Fruit fly (Drosophila melanogaster) whole organism, pupa: ENCODE measurements around the gene CG31638.

ENCODE experiments used
- CG10348 ChIP-seq: fragments of 200-800 bp; sonication (Bioruptor generic); IDR thresholded peaks from 2 replicates; pipeline ENCODE4 v1.3.6; 2022; ENCODE audit warnings: missing biosample characterization, missing genetic modification characterization
- CG12605 ChIP-seq: fragments of 200-800 bp; sonication (Bioruptor generic); IDR thresholded peaks from 2 replicates; pipeline ENCODE4 v1.3.6; 2022; ENCODE audit warnings: missing biosample characterization, missing genetic modification characterization
- CG13204 ChIP-seq: fragments of 200-800 bp; sonication (Bioruptor generic); optimal IDR thresholded peaks from 2 replicates; lab custom pipeline; 2018; ENCODE audit warnings: missing biosample characterization, mild to moderate bottlenecking, missing genetic modification characterization, moderate library complexity
- CG14655 ChIP-seq: fragments of 200-800 bp; sonication (Bioruptor generic); optimal IDR thresholded peaks from 3 replicates; lab custom pipeline; 2017; ENCODE audit warnings: mild to moderate bottlenecking, missing biosample characterization, missing genetic modification reagents, missing genetic modification characterization
- CG15710 ChIP-seq: fragments of 200-800 bp; sonication (Bioruptor generic); optimal IDR thresholded peaks from 2 replicates; lab custom pipeline; 2018; ENCODE audit warnings: missing biosample characterization, mild to moderate bottlenecking, missing genetic modification characterization, moderate library complexity
- CG17806 ChIP-seq: fragments of 200-800 bp; sonication (Bioruptor generic); optimal IDR thresholded peaks from 2 replicates; lab custom pipeline; 2018; ENCODE audit warnings: missing biosample characterization, mild to moderate bottlenecking, missing genetic modification characterization, moderate library complexity
- CG32121 ChIP-seq: fragments of 200-800 bp; sonication (Bioruptor generic); IDR thresholded peaks from 2 replicates; pipeline ENCODE4 v1.3.6; 2022; ENCODE audit warnings: missing biosample characterization, missing genetic modification characterization
- CG34367 ChIP-seq: fragments of 200-800 bp; sonication (Bioruptor generic); optimal IDR thresholded peaks from 2 replicates; lab custom pipeline; 2018; ENCODE audit warnings: missing biosample characterization, mild to moderate bottlenecking, missing genetic modification characterization
- CG4496 ChIP-seq: fragments of 200-800 bp; sonication (Bioruptor generic); IDR thresholded peaks from 3 replicates; pipeline ENCODE4 v1.3.6; 2022; ENCODE audit warnings: missing biosample characterization, missing genetic modification characterization
- CG8159 ChIP-seq: fragments of 200-800 bp; sonication (Bioruptor generic); optimal IDR thresholded peaks from 3 replicates; lab custom pipeline; 2018; ENCODE audit warnings: missing biosample characterization, mild to moderate bottlenecking, missing genetic modification characterization, moderate library complexity
- CG8301 ChIP-seq: fragments of 200-800 bp; sonication (Bioruptor generic); optimal IDR thresholded peaks from 2 replicates; lab custom pipeline; 2018; ENCODE audit warnings: missing biosample characterization, mild to moderate bottlenecking, missing genetic modification characterization
- CG9948 ChIP-seq: fragments of 200-800 bp; sonication (Bioruptor generic); optimal IDR thresholded peaks from 2 replicates; lab custom pipeline; 2018; ENCODE audit warnings: missing biosample characterization, mild to moderate bottlenecking, missing genetic modification characterization, moderate library complexity
- D1 ChIP-seq: fragments of 200-800 bp; sonication (Bioruptor generic); optimal IDR thresholded peaks from 2 replicates; lab custom pipeline; 2018; ENCODE audit warnings: missing biosample characterization, mild to moderate bottlenecking, missing genetic modification characterization, moderate library complexity
- EcR ChIP-seq: fragments of 200-800 bp; sonication (Bioruptor generic); optimal IDR thresholded peaks from 3 replicates; lab custom pipeline; 2019; ENCODE audit warnings: missing biosample characterization, missing genetic modification characterization, mild to moderate bottlenecking, moderate library complexity, missing genetic modification reagents
- Ets98B ChIP-seq: fragments of 200-800 bp; sonication (Bioruptor generic); IDR thresholded peaks from 2 replicates; pipeline ENCODE4 v1.3.6; 2022; ENCODE audit warnings: missing biosample characterization, missing genetic modification characterization
- Pif1A ChIP-seq: fragments of 200-800 bp; sonication (Bioruptor generic); optimal IDR thresholded peaks from 3 replicates; lab custom pipeline; 2016; ENCODE audit warnings: missing biosample characterization, missing genetic modification characterization
- Pif1B ChIP-seq: fragments of 200-800 bp; sonication (Bioruptor generic); optimal IDR thresholded peaks from 3 replicates; lab custom pipeline; 2016; ENCODE audit warnings: missing biosample characterization, missing genetic modification characterization
- Snoo ChIP-seq: fragments of 200-800 bp; sonication (Bioruptor generic); optimal IDR thresholded peaks from 3 replicates; lab custom pipeline; 2017; ENCODE audit warnings: missing biosample characterization, mild to moderate bottlenecking, missing genetic modification characterization, inconsistent platforms
- fd96Ca ChIP-seq: fragments of 200-800 bp; sonication (Bioruptor generic); IDR thresholded peaks from 3 replicates; pipeline ENCODE4 v1.3.6; 2022; ENCODE audit warnings: missing biosample characterization, missing genetic modification characterization
- gl ChIP-seq: fragments of 200-800 bp; sonication (Bioruptor generic); optimal IDR thresholded peaks from 2 replicates; lab custom pipeline; 2018; ENCODE audit warnings: missing biosample characterization, mild to moderate bottlenecking, missing genetic modification characterization
- rn ChIP-seq: fragments of 200-800 bp; sonication (Bioruptor generic); IDR thresholded peaks from 2 replicates; pipeline ENCODE4 v1.3.6; 2022; ENCODE audit warnings: missing biosample characterization, missing genetic modification characterization

CG31638 gene

dm6 chr2L:6473076-6474037 lies 17.5 kb upstream of the CG31638 start, which contains the start of gene mmy:
Gene mmy, minus strand, starts transcription at chr2L:6473904.
- TF ChIP-seq rn (GFP tag; lab: Robert Waterston, UW): peak; percentile 38; the same call in 1 of the 2 replicates
- peak; percentile 75 for TF ChIP-seq CG12605 (GFP tag; lab: Robert Waterston, UW)
- TF ChIP-seq CG14655 (GFP tag; lab: Kevin White, UChicago): peak; percentile 72
- TF ChIP-seq gl (tag; lab: Kevin White, UChicago): peak; percentile 23
- peak; percentile 83 for TF ChIP-seq CG8159 (tag; lab: Kevin White, UChicago)
- TF ChIP-seq Pif1A (GFP tag; lab: Kevin White, UChicago): peak; percentile 58
- peak; percentile 77 for TF ChIP-seq CG15710 (tag; lab: Kevin White, UChicago)
- TF ChIP-seq D1: no peak
- TF ChIP-seq CG17806: peak; percentile 57
- TF ChIP-seq CG8301 (tag; lab: Kevin White, UChicago): peak; percentile 71
- no peak for TF ChIP-seq CG10348
- TF ChIP-seq Pif1B (GFP tag; lab: Kevin White, UChicago): peak; percentile 34
- peak; percentile 56 for TF ChIP-seq Snoo (tag; lab: Kevin White, UChicago)
- TF ChIP-seq Ets98B: peak; percentile 74
- TF ChIP-seq CG4496: peak; percentile 82
- peak; percentile 67; the same call in 1 of the 2 replicates for TF ChIP-seq CG32121
- peak; percentile 79; the same call in 2 of the 3 replicates for TF ChIP-seq fd96Ca (GFP tag; lab: Robert Waterston, UW)
- TF ChIP-seq CG9948 (tag; lab: Kevin White, UChicago): peak; percentile 75
- TF ChIP-seq EcR (GFP tag; lab: Kevin White, UChicago): no peak
- peak; percentile 44 for TF ChIP-seq CG13204 (GFP tag; lab: Kevin White, UChicago)
- peak; percentile 44 for TF ChIP-seq CG34367 (tag; lab: Kevin White, UChicago)

- TF ChIP-seq CG14655 (GFP tag; lab: Kevin White, UChicago): no peak
- no peak for TF ChIP-seq Pif1A (GFP tag; lab: Kevin White, UChicago)
- no peak for TF ChIP-seq CG4496
- no peak for TF ChIP-seq Snoo (tag; lab: Kevin White, UChicago)
- TF ChIP-seq fd96Ca (GFP tag; lab: Robert Waterston, UW): no peak
- TF ChIP-seq CG34367 (tag; lab: Kevin White, UChicago): no peak
- TF ChIP-seq CG12605 (GFP tag; lab: Robert Waterston, UW): no peak
- TF ChIP-seq CG8301 (tag; lab: Kevin White, UChicago): no peak
Observed at dm6 chr2L:6474298-6474697, 16.6 kb upstream of the CG31638 start.

- TF ChIP-seq gl (tag; lab: Kevin White, UChicago) (no peak), fd96Ca (GFP tag; lab: Robert Waterston, UW) (0 out of 3 replicates have a peak, but pooled peaks have one; percentile 10)
Observed at dm6 chr2L:6474878-6475582, 15.8 kb upstream of the CG31638 start.

dm6 chr2L:6476753-6477152 lies 14.1 kb upstream of the CG31638 start, which contains the start of gene CG9536:
Gene CG9536, minus strand, starts transcription at chr2L:6476975.
- TF ChIP-seq CG13204 (GFP tag; lab: Kevin White, UChicago) (no peak), CG34367 (tag; lab: Kevin White, UChicago) (no peak), Pif1A (GFP tag; lab: Kevin White, UChicago) (no peak), CG14655 (GFP tag; lab: Kevin White, UChicago) (no peak), Ets98B (no peak), gl (tag; lab: Kevin White, UChicago) (no peak), CG4496 (no peak), CG8301 (tag; lab: Kevin White, UChicago) (no peak)

- TF ChIP-seq CG8301 (tag; lab: Kevin White, UChicago) (peak; percentile 14), EcR (GFP tag; lab: Kevin White, UChicago) (peak; percentile 5), CG14655 (GFP tag; lab: Kevin White, UChicago) (peak; percentile 25), Ets98B (no peak), CG12605 (GFP tag; lab: Robert Waterston, UW) (peak; percentile 55)
Observed at dm6 chr2L:6479226-6479906, 11.5 kb upstream of the CG31638 start.
